Fruit fly (Drosophila melanogaster) whole organism, embryonic: Measurements from ENCODE around the gene RpL10Ab.

ENCODE experiments used
- BEAF-32 ChIP-seq: fragments of 200-800 bp; sonication (Bioruptor generic); optimal IDR thresholded peaks from 3 replicates; lab custom pipeline; 2017; ENCODE audit warnings: missing biosample characterization, missing genetic modification characterization, mild to moderate bottlenecking, moderate library complexity, missing genetic modification reagents
- CG12219 ChIP-seq: fragments of 200-800 bp; sonication (Bioruptor generic); optimal IDR thresholded peaks from 3 replicates; lab custom pipeline; 2018; ENCODE audit warnings: missing biosample characterization, mild to moderate bottlenecking, missing genetic modification characterization
- CG1233 ChIP-seq: fragments of 200-800 bp; sonication (Bioruptor generic); optimal IDR thresholded peaks from 4 replicates; lab custom pipeline; 2018; ENCODE audit warnings: missing biosample characterization, mild to moderate bottlenecking, missing genetic modification characterization
- CG13287 ChIP-seq: fragments of 200-800 bp; sonication (Bioruptor generic); IDR thresholded peaks from 2 replicates; pipeline ENCODE4 v1.3.6; 2022; ENCODE audit warnings: missing biosample characterization, missing genetic modification characterization; ENCODE audit not compliant: partially characterized antibody
- CG13424 ChIP-seq: fragments of 200-800 bp; sonication (Bioruptor generic); optimal IDR thresholded peaks from 2 replicates; lab custom pipeline; 2019; ENCODE audit warnings: missing biosample characterization, mild to moderate bottlenecking, missing genetic modification characterization, moderate library complexity
- CG14860 ChIP-seq: fragments of 200-800 bp; sonication (Bioruptor generic); IDR thresholded peaks from 3 replicates; pipeline ENCODE4 v1.3.6; 2022; ENCODE audit warnings: missing biosample characterization, missing genetic modification characterization; ENCODE audit not compliant: partially characterized antibody
- CG16813 ChIP-seq: fragments of 200-800 bp; sonication (Bioruptor generic); IDR thresholded peaks from 3 replicates; pipeline ENCODE4 v1.3.6; 2022; ENCODE audit warnings: missing biosample characterization, missing genetic modification characterization; ENCODE audit not compliant: partially characterized antibody
- CG16863 ChIP-seq: fragments of 200-800 bp; sonication (Bioruptor generic); optimal IDR thresholded peaks from 3 replicates; lab custom pipeline; 2016; ENCODE audit warnings: missing biosample characterization, missing genetic modification characterization
- CG2116 ChIP-seq: fragments of 200-800 bp; sonication (Bioruptor generic); optimal IDR thresholded peaks from 3 replicates; lab custom pipeline; 2018; ENCODE audit warnings: missing biosample characterization, mild to moderate bottlenecking, missing genetic modification characterization
- CG4707 ChIP-seq: fragments of 200-800 bp; sonication (Bioruptor generic); optimal IDR thresholded peaks from 2 replicates; lab custom pipeline; 2018; ENCODE audit warnings: missing biosample characterization, mild to moderate bottlenecking, missing genetic modification characterization, moderate library complexity
- CG4820 ChIP-seq: fragments of 200-800 bp; sonication (Bioruptor generic); optimal IDR thresholded peaks from 3 replicates; lab custom pipeline; 2016; ENCODE audit warnings: missing biosample characterization, missing genetic modification characterization
- CG6791 ChIP-seq: fragments of 200-800 bp; sonication (Bioruptor generic); IDR thresholded peaks from 3 replicates; pipeline ENCODE4 v1.3.6; 2022; ENCODE audit warnings: missing biosample characterization, missing genetic modification characterization; ENCODE audit not compliant: partially characterized antibody
- CG9797 ChIP-seq: fragments of 200-800 bp; sonication (Bioruptor generic); optimal IDR thresholded peaks from 3 replicates; lab custom pipeline; 2018; ENCODE audit warnings: missing biosample characterization, mild to moderate bottlenecking, missing genetic modification characterization
- Camta ChIP-seq: fragments of 200-800 bp; sonication (Bioruptor generic); optimal IDR thresholded peaks from 2 replicates; lab custom pipeline; 2016; ENCODE audit warnings: missing biosample characterization, missing genetic modification characterization
- D19B ChIP-seq: fragments of 200-800 bp; sonication (Bioruptor generic); optimal IDR thresholded peaks from 2 replicates; lab custom pipeline; 2017; ENCODE audit warnings: missing biosample characterization, mild to moderate bottlenecking, missing genetic modification characterization
- E2f2 ChIP-seq: fragments of 200-800 bp; sonication (Bioruptor generic); IDR thresholded peaks from 2 replicates; pipeline ENCODE4 v1.3.6; 2022; ENCODE audit warnings: missing biosample characterization, missing genetic modification characterization
- Ets97D ChIP-seq: fragments of 200-800 bp; sonication (Bioruptor generic); optimal IDR thresholded peaks from 3 replicates; lab custom pipeline; 2016; ENCODE audit warnings: missing biosample characterization, missing genetic modification characterization
- HLH4C ChIP-seq: fragments of 200-800 bp; sonication (Bioruptor generic); IDR thresholded peaks from 3 replicates; pipeline ENCODE4 v1.3.6; 2022; ENCODE audit warnings: missing biosample characterization, missing genetic modification characterization; ENCODE audit not compliant: partially characterized antibody
- Meics ChIP-seq: fragments of 200-800 bp; sonication (Bioruptor generic); optimal IDR thresholded peaks from 2 replicates; lab custom pipeline; 2017; ENCODE audit warnings: missing biosample characterization, mild to moderate bottlenecking, missing genetic modification characterization
- Nf-YA ChIP-seq: fragments of 200-800 bp; sonication (Bioruptor generic); IDR thresholded peaks from 2 replicates; pipeline ENCODE4 v1.3.6; 2022; ENCODE audit warnings: missing biosample characterization, missing genetic modification characterization
- Scr ChIP-seq: fragments of 200-800 bp; sonication (Bioruptor generic); IDR thresholded peaks from 2 replicates; pipeline ENCODE4 v1.3.6; 2022; ENCODE audit warnings: missing biosample characterization, missing genetic modification characterization; ENCODE audit not compliant: partially characterized antibody
- Sin3A ChIP-seq: fragments of >200 bp; optimal IDR thresholded peaks from 2 replicates; lab custom pipeline; 2018
- YL-1 ChIP-seq: fragments of 200-800 bp; sonication (Bioruptor generic); optimal IDR thresholded peaks from 3 replicates; lab custom pipeline; 2017; ENCODE audit warnings: missing biosample characterization, mild to moderate bottlenecking, missing genetic modification characterization
- bbx ChIP-seq: fragments of 200-800 bp; sonication (Bioruptor generic); IDR thresholded peaks from 2 replicates; pipeline ENCODE4 v1.3.6; 2022; ENCODE audit warnings: missing biosample characterization, missing genetic modification characterization; ENCODE audit not compliant: partially characterized antibody
- br ChIP-seq: fragments of >200 bp; optimal IDR thresholded peaks from 2 replicates; lab custom pipeline; 2017
- crp ChIP-seq, 2 experiments: fragments of 200-800 bp; sonication (Bioruptor generic); optimal IDR thresholded peaks; 2 replicates in 1 of 2; 3 replicates in 1 of 2; lab custom pipeline; 2017; ENCODE audit warnings: missing biosample characterization in 2 of 2, missing genetic modification characterization in 2 of 2, mild to moderate bottlenecking in 1 of 2, moderate library complexity in 1 of 2
- dmrt99B ChIP-seq: fragments of 200-800 bp; sonication (Bioruptor generic); optimal IDR thresholded peaks from 2 replicates; lab custom pipeline; 2018; ENCODE audit warnings: missing biosample characterization, mild to moderate bottlenecking, missing genetic modification characterization, moderate library complexity
- dysf ChIP-seq: fragments of 200-800 bp; sonication (Bioruptor generic); IDR thresholded peaks from 3 replicates; pipeline ENCODE4 v1.3.6; 2022; ENCODE audit warnings: missing biosample characterization, missing genetic modification characterization
- en ChIP-seq: fragments of 200-800 bp; sonication (Bioruptor generic); optimal IDR thresholded peaks from 2 replicates; lab custom pipeline; 2016; ENCODE audit warnings: missing biosample characterization, missing genetic modification characterization
- gcm2 ChIP-seq: fragments of 200-800 bp; sonication (Bioruptor generic); optimal IDR thresholded peaks from 2 replicates; lab custom pipeline; 2016; ENCODE audit warnings: missing biosample characterization, missing genetic modification characterization
- gfzf ChIP-seq: fragments of 200-800 bp; sonication (Bioruptor generic); optimal IDR thresholded peaks from 2 replicates; lab custom pipeline; 2016; ENCODE audit warnings: missing biosample characterization, mild to moderate bottlenecking, missing genetic modification characterization, moderate library complexity
- hb ChIP-seq: fragments of 200-800 bp; sonication (Bioruptor generic); IDR thresholded peaks from 3 replicates; pipeline ENCODE4 v1.3.6; 2022; ENCODE audit warnings: missing biosample characterization, missing genetic modification characterization; ENCODE audit not compliant: partially characterized antibody
- inv ChIP-seq: fragments of 200-800 bp; sonication (Bioruptor generic); IDR thresholded peaks from 2 replicates; pipeline ENCODE4 v1.3.6; 2022; ENCODE audit warnings: missing biosample characterization, missing genetic modification characterization; ENCODE audit not compliant: partially characterized antibody
- kay ChIP-seq: fragments of 200-800 bp; sonication (Bioruptor generic); optimal IDR thresholded peaks from 2 replicates; lab custom pipeline; 2016; ENCODE audit warnings: missing biosample characterization, missing genetic modification characterization
- nmo ChIP-seq: fragments of 200-800 bp; sonication (Bioruptor generic); optimal IDR thresholded peaks from 2 replicates; lab custom pipeline; 2018; ENCODE audit warnings: missing biosample characterization, mild to moderate bottlenecking, missing genetic modification characterization, moderate library complexity
- onecut ChIP-seq: fragments of 200-800 bp; sonication (Bioruptor generic); IDR thresholded peaks from 2 replicates; pipeline ENCODE4 v1.3.6; 2022; ENCODE audit warnings: missing biosample characterization, missing genetic modification characterization
- pita ChIP-seq: fragments of 200-800 bp; sonication (Bioruptor generic); optimal IDR thresholded peaks from 2 replicates; lab custom pipeline; 2017; ENCODE audit warnings: missing biosample characterization, mild to moderate bottlenecking, missing genetic modification characterization
- sim ChIP-seq: fragments of 200-800 bp; sonication (Bioruptor generic); IDR thresholded peaks from 2 replicates; pipeline ENCODE4 v1.3.6; 2022; ENCODE audit warnings: missing biosample characterization, missing genetic modification characterization
- sna ChIP-seq: fragments of 200-800 bp; sonication (Bioruptor generic); IDR thresholded peaks from 2 replicates; pipeline ENCODE4 v1.3.6; 2022; ENCODE audit warnings: missing biosample characterization, missing genetic modification characterization; ENCODE audit not compliant: partially characterized antibody
- ttk ChIP-seq: fragments of 200-800 bp; sonication (Bioruptor generic); IDR thresholded peaks from 2 replicates; pipeline ENCODE4 v2.1.2; 2022; ENCODE audit warnings: missing biosample characterization, missing genetic modification characterization
- wek ChIP-seq: fragments of 200-800 bp; sonication (Bioruptor generic); optimal IDR thresholded peaks from 3 replicates; lab custom pipeline; 2018; ENCODE audit warnings: missing biosample characterization, mild to moderate bottlenecking, missing genetic modification characterization, moderate library complexity

RpL10Ab gene

dm6 chr3L:11795440-11795983 lies 27.1 kb upstream of the RpL10Ab start, which contains the start of gene Klp68D (continued):
- no peak for TF ChIP-seq CG13424 (tag; lab: Kevin White, UChicago)
- TF ChIP-seq bbx (GFP tag; lab: Robert Waterston, UW), result 0 out of 2 replicates have a peak, but pooled peaks have one; percentile 13
- no peak for TF ChIP-seq dmrt99B
- TF ChIP-seq br (lab: Kevin White, UChicago), result no peak
- peak; percentile 45 for TF ChIP-seq YL-1
- peak; percentile 89 for TF ChIP-seq CG9797
- TF ChIP-seq sim (GFP tag; lab: Robert Waterston, UW), result no peak
- TF ChIP-seq CG2116 (GFP tag; lab: Kevin White, UChicago), result peak; percentile 28
- no peak for TF ChIP-seq CG12219 (GFP tag; lab: Kevin White, UChicago)
- TF ChIP-seq Camta (GFP tag; lab: Kevin White, UChicago), result no peak
- TF ChIP-seq crp (GFP tag; optimal IDR thresholded peaks at IDR 0.05; lab: Kevin White, UChicago), result peak in 1 of 2 experiments; percentile 59
- no peak for TF ChIP-seq CG16863 (GFP tag; lab: Kevin White, UChicago)
- TF ChIP-seq onecut (GFP tag; lab: Robert Waterston, UW), result peak; percentile 92
- peak; percentile 25 for TF ChIP-seq Ets97D (GFP tag; lab: Kevin White, UChicago)
- no peak for TF ChIP-seq CG1233 (GFP tag; lab: Kevin White, UChicago)
- no peak for TF ChIP-seq CG4820
- TF ChIP-seq kay (GFP tag; lab: Kevin White, UChicago), result peak; percentile 37
- peak; percentile 57; the same call in 1 of the 3 replicates for TF ChIP-seq CG6791 (GFP tag; lab: Robert Waterston, UW)
- no peak for TF ChIP-seq nmo (GFP tag; lab: Kevin White, UChicago)
- TF ChIP-seq en (GFP tag; lab: Kevin White, UChicago), result no peak
- no peak for TF ChIP-seq Meics (GFP tag; lab: Kevin White, UChicago)
- TF ChIP-seq Sin3A (lab: Kevin White, UChicago), result peak; percentile 24

DNA sequence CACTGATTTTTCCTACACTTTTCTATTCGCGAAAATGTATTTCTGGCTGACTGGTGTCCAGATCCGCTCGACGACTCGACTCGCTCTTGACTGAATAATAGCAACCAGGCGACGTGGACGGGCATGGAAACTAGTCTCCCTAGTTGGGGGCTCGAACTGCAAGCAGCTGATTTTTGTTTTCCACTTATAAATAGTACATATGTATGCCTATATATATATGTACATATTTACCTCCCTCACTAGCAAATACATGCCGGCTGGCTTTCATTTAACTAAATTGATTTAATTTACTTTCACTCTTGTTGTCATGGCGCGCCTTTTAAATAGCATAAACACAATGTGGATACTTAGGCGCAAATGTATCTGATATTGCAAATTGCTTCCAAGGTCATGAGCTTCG lies 21.9 kb upstream of the RpL10Ab start, which contains the start of gene Gcat:
TSS of gene Gcat (minus strand) at position 101 of the 400 bp plus-strand sequence.
- peak in 1 of 2 experiments; percentile 14 for TF ChIP-seq crp (GFP tag; optimal IDR thresholded peaks at IDR 0.05; lab: Kevin White, UChicago)
- no peak for TF ChIP-seq CG4707 (GFP tag; lab: Kevin White, UChicago)
- TF ChIP-seq E2f2 (GFP tag; lab: Robert Waterston, UW), result peak; percentile 26; the same call in 1 of the 2 replicates
- TF ChIP-seq, all 482 proteins: peak for 2

DNA sequence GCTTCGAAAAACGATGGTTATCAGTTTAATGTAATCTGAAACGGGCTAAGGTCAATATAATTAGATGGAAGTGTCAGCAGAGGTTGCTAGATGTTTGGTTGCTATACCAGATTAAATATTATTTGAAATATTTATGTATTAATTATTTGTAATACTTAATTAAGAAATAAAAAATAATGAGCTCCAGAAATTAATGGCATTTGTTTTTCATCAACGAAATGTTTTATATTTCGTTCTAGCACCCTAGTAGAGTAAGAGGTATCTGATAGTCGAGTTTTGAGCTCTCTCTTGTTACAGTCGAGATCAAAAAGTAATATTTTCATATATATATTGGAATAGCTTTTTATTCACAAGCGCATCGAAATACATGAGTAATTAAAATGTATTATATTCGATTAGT lies 21.0 kb upstream of the RpL10Ab start:
- TF ChIP-seq D19B (GFP tag; lab: Kevin White, UChicago) (peak; percentile 56), pita (GFP tag; lab: Kevin White, UChicago) (no peak), Nf-YA (GFP tag; lab: Robert Waterston, UW) (no peak), Scr (GFP tag; lab: Robert Waterston, UW) (peak; percentile 39; the same call in 1 of the 2 replicates), CG13287 (GFP tag; lab: Robert Waterston, UW) (peak; percentile 25; the same call in 1 of the 2 replicates), HLH4C (peak; percentile 79), BEAF-32 (GFP tag; lab: Kevin White, UChicago) (no peak), CG16813 (GFP tag; lab: Robert Waterston, UW) (peak; percentile 52; the same call in 1 of the 3 replicates), gcm2 (GFP tag; lab: Kevin White, UChicago) (no peak), CG6791 (GFP tag; lab: Robert Waterston, UW) (peak; percentile 33; the same call in 1 of the 3 replicates), inv (GFP tag; lab: Robert Waterston, UW) (peak; percentile 20; the same call in 1 of the 2 replicates), wek (GFP tag; lab: Kevin White, UChicago) (no peak), ttk (GFP tag; lab: Robert Waterston, UW) (no peak), sna (GFP tag; lab: Robert Waterston, UW) (0 out of 2 replicates have a peak, but pooled peaks have one; percentile 40), dysf (GFP tag; lab: Robert Waterston, UW) (no peak), gfzf (GFP tag; lab: Kevin White, UChicago) (no peak), hb (GFP tag; lab: Robert Waterston, UW) (0 out of 3 replicates have a peak, but pooled peaks have one; percentile 15), CG14860 (GFP tag; lab: Robert Waterston, UW) (peak; percentile 62; the same call in 2 of the 3 replicates)
